Fruit fly (Drosophila melanogaster) whole organism, embryonic: Measurements from ENCODE around the gene CG32944.

Experiments
- Ada2b ChIP-seq: fragments of 200-800 bp; sonication (Bioruptor generic); IDR thresholded peaks from 2 replicates; pipeline ENCODE4 v1.3.6; 2022; ENCODE audit warnings: missing biosample characterization, missing genetic modification characterization
- Asciz ChIP-seq: fragments of 200-800 bp; sonication (Bioruptor generic); optimal IDR thresholded peaks from 2 replicates; lab custom pipeline; 2017; ENCODE audit warnings: missing biosample characterization, mild to moderate bottlenecking, missing genetic modification characterization, missing genetic modification reagents
- CG10147 ChIP-seq: fragments of 200-800 bp; sonication (Bioruptor generic); optimal IDR thresholded peaks from 2 replicates; lab custom pipeline; 2019; ENCODE audit warnings: missing biosample characterization, mild to moderate bottlenecking, missing genetic modification characterization, moderate library complexity
- CG11085 ChIP-seq: fragments of 200-800 bp; sonication (Bioruptor generic); IDR thresholded peaks from 2 replicates; pipeline ENCODE4 v1.3.6; 2022; ENCODE audit warnings: missing biosample characterization, missing genetic modification characterization
- CG11456 ChIP-seq: fragments of 200-800 bp; sonication (Bioruptor generic); IDR thresholded peaks from 3 replicates; pipeline ENCODE4 v1.3.6; 2022; ENCODE audit warnings: missing biosample characterization, missing genetic modification characterization
- CG12299 ChIP-seq: fragments of 200-800 bp; sonication (Bioruptor generic); optimal IDR thresholded peaks from 2 replicates; lab custom pipeline; 2018; ENCODE audit warnings: missing biosample characterization, mild to moderate bottlenecking, missing genetic modification characterization
- CG12942 ChIP-seq: fragments of 200-800 bp; sonication (Bioruptor generic); optimal IDR thresholded peaks from 3 replicates; lab custom pipeline; 2016; ENCODE audit warnings: missing biosample characterization, missing genetic modification characterization
- CG13287 ChIP-seq: fragments of 200-800 bp; sonication (Bioruptor generic); IDR thresholded peaks from 2 replicates; pipeline ENCODE4 v1.3.6; 2022; ENCODE audit warnings: missing biosample characterization, missing genetic modification characterization; ENCODE audit not compliant: partially characterized antibody
- CG13624 ChIP-seq: fragments of 200-800 bp; sonication (Bioruptor generic); optimal IDR thresholded peaks from 2 replicates; lab custom pipeline; 2016; ENCODE audit warnings: missing biosample characterization, missing genetic modification characterization
- CG1647 ChIP-seq: fragments of 200-800 bp; sonication (Bioruptor generic); optimal IDR thresholded peaks from 3 replicates; lab custom pipeline; 2016; ENCODE audit warnings: missing biosample characterization, missing genetic modification characterization
- CG30020 ChIP-seq: fragments of 200-800 bp; optimal IDR thresholded peaks from 2 replicates; lab custom pipeline; 2019; ENCODE audit warnings: missing biosample characterization, mild to moderate bottlenecking, missing genetic modification characterization, moderate library complexity
- CG3995 ChIP-seq: fragments of 200-800 bp; sonication (Bioruptor generic); optimal IDR thresholded peaks from 3 replicates; lab custom pipeline; 2016; ENCODE audit warnings: missing biosample characterization, missing genetic modification characterization
- CG4730 ChIP-seq: fragments of 200-800 bp; sonication (Bioruptor generic); IDR thresholded peaks from 2 replicates; pipeline ENCODE4 v1.3.6; 2022; ENCODE audit warnings: missing biosample characterization, missing genetic modification characterization
- CG6272 ChIP-seq: fragments of 200-800 bp; sonication (Bioruptor generic); IDR thresholded peaks from 2 replicates; pipeline ENCODE4 v1.3.6; 2022; ENCODE audit warnings: missing biosample characterization, missing genetic modification characterization
- CG6683 ChIP-seq: fragments of 200-800 bp; sonication (Bioruptor generic); optimal IDR thresholded peaks from 2 replicates; lab custom pipeline; 2017; ENCODE audit warnings: missing biosample characterization, mild to moderate bottlenecking, missing genetic modification characterization, missing genetic modification reagents
- CG9609 ChIP-seq: fragments of 200-800 bp; sonication (Bioruptor generic); optimal IDR thresholded peaks from 3 replicates; lab custom pipeline; 2016; ENCODE audit warnings: missing biosample characterization, missing genetic modification characterization
- CG9727 ChIP-seq: fragments of 200-800 bp; sonication (Bioruptor generic); optimal IDR thresholded peaks from 3 replicates; lab custom pipeline; 2017; ENCODE audit warnings: missing biosample characterization, mild to moderate bottlenecking, missing genetic modification characterization
- CG9797 ChIP-seq: fragments of 200-800 bp; sonication (Bioruptor generic); optimal IDR thresholded peaks from 3 replicates; lab custom pipeline; 2018; ENCODE audit warnings: missing biosample characterization, mild to moderate bottlenecking, missing genetic modification characterization
- CHES-1-like ChIP-seq: fragments of 200-800 bp; sonication (Bioruptor generic); optimal IDR thresholded peaks from 2 replicates; lab custom pipeline; 2016; ENCODE audit warnings: missing biosample characterization, missing genetic modification characterization
- Camta ChIP-seq: fragments of 200-800 bp; sonication (Bioruptor generic); optimal IDR thresholded peaks from 2 replicates; lab custom pipeline; 2016; ENCODE audit warnings: missing biosample characterization, missing genetic modification characterization
- Dek ChIP-seq: fragments of 200-800 bp; sonication (Bioruptor generic); optimal IDR thresholded peaks from 3 replicates; lab custom pipeline; 2019; ENCODE audit warnings: missing biosample characterization, mild to moderate bottlenecking, missing genetic modification characterization, moderate library complexity
- Dip3 ChIP-seq: fragments of 200-800 bp; sonication (Bioruptor generic); optimal IDR thresholded peaks from 3 replicates; lab custom pipeline; 2016; ENCODE audit warnings: missing biosample characterization, missing genetic modification characterization
- Fer2 ChIP-seq: fragments of 200-800 bp; sonication (Bioruptor generic); optimal IDR thresholded peaks from 2 replicates; lab custom pipeline; 2018; ENCODE audit warnings: missing biosample characterization, mild to moderate bottlenecking, missing genetic modification characterization, moderate library complexity
- HLH4C ChIP-seq: fragments of 200-800 bp; sonication (Bioruptor generic); IDR thresholded peaks from 3 replicates; pipeline ENCODE4 v1.3.6; 2022; ENCODE audit warnings: missing biosample characterization, missing genetic modification characterization; ENCODE audit not compliant: partially characterized antibody
- Kr ChIP-seq: fragments of 200-800 bp; sonication (Bioruptor generic); optimal IDR thresholded peaks from 2 replicates; lab custom pipeline; 2017; ENCODE audit warnings: missing biosample characterization, mild to moderate bottlenecking, missing genetic modification characterization
- Lim3 ChIP-seq: fragments of 200-800 bp; sonication (Bioruptor generic); IDR thresholded peaks from 2 replicates; pipeline ENCODE4 v1.3.6; 2022; ENCODE audit warnings: missing biosample characterization, missing genetic modification characterization
- MTF-1 ChIP-seq: fragments of 200-800 bp; sonication (Bioruptor generic); optimal IDR thresholded peaks from 2 replicates; lab custom pipeline; 2018; ENCODE audit warnings: missing biosample characterization, mild to moderate bottlenecking, missing genetic modification characterization, borderline replicate concordance
- Meics ChIP-seq: fragments of 200-800 bp; sonication (Bioruptor generic); optimal IDR thresholded peaks from 2 replicates; lab custom pipeline; 2017; ENCODE audit warnings: missing biosample characterization, mild to moderate bottlenecking, missing genetic modification characterization
- Sox102F ChIP-seq: fragments of 200-800 bp; sonication (Bioruptor generic); optimal IDR thresholded peaks from 2 replicates; lab custom pipeline; 2018; ENCODE audit warnings: missing biosample characterization, mild to moderate bottlenecking, missing genetic modification characterization, moderate library complexity
- Spps ChIP-seq: fragments of 200-800 bp; sonication (Bioruptor generic); optimal IDR thresholded peaks from 2 replicates; lab custom pipeline; 2018; ENCODE audit warnings: missing biosample characterization, mild to moderate bottlenecking, missing genetic modification characterization
- amos ChIP-seq: fragments of 200-800 bp; sonication (Bioruptor generic); IDR thresholded peaks from 2 replicates; pipeline ENCODE4 v1.3.6; 2022; ENCODE audit warnings: missing biosample characterization, missing genetic modification characterization; ENCODE audit not compliant: partially characterized antibody
- ash1 ChIP-seq: fragments of 200-800 bp; sonication (Bioruptor generic); optimal IDR thresholded peaks from 2 replicates; lab custom pipeline; 2018; ENCODE audit warnings: missing biosample characterization, mild to moderate bottlenecking, missing genetic modification characterization
- ato ChIP-seq: fragments of 200-800 bp; sonication (Bioruptor generic); IDR thresholded peaks from 2 replicates; pipeline ENCODE4 v1.3.6; 2022; ENCODE audit warnings: missing biosample characterization, missing genetic modification characterization; ENCODE audit not compliant: partially characterized antibody
- az2 ChIP-seq: fragments of 200-800 bp; sonication (Bioruptor generic); optimal IDR thresholded peaks from 3 replicates; lab custom pipeline; 2016; ENCODE audit warnings: missing biosample characterization, missing genetic modification characterization
- dan ChIP-seq: fragments of 200-800 bp; sonication (Bioruptor generic); IDR thresholded peaks from 2 replicates; pipeline ENCODE4 v1.3.6; 2022; ENCODE audit warnings: missing biosample characterization, missing genetic modification characterization
- dmrt99B ChIP-seq: fragments of 200-800 bp; sonication (Bioruptor generic); optimal IDR thresholded peaks from 2 replicates; lab custom pipeline; 2018; ENCODE audit warnings: missing biosample characterization, mild to moderate bottlenecking, missing genetic modification characterization, moderate library complexity
- ftz-f1 ChIP-seq: fragments of 200-800 bp; sonication (Bioruptor generic); optimal IDR thresholded peaks from 2 replicates; lab custom pipeline; 2016; ENCODE audit warnings: missing biosample characterization, missing genetic modification characterization
- fu2 ChIP-seq: fragments of 200-800 bp; sonication (Bioruptor generic); optimal IDR thresholded peaks from 2 replicates; lab custom pipeline; 2016; ENCODE audit warnings: missing biosample characterization, missing genetic modification characterization
- gcm2 ChIP-seq: fragments of 200-800 bp; sonication (Bioruptor generic); optimal IDR thresholded peaks from 2 replicates; lab custom pipeline; 2016; ENCODE audit warnings: missing biosample characterization, missing genetic modification characterization
- hth ChIP-seq: fragments of >200 bp; optimal IDR thresholded peaks from 2 replicates; lab custom pipeline; 2017; ENCODE audit warnings: inconsistent platforms
- kni ChIP-seq: fragments of 200-800 bp; sonication (Bioruptor generic); optimal IDR thresholded peaks from 3 replicates; lab custom pipeline; 2017; ENCODE audit warnings: mild to moderate bottlenecking, missing biosample characterization, missing genetic modification reagents, missing genetic modification characterization
- knrl ChIP-seq: fragments of 200-800 bp; sonication (Bioruptor generic); IDR thresholded peaks from 3 replicates; pipeline ENCODE4 v1.3.6; 2022; ENCODE audit warnings: missing biosample characterization, missing genetic modification characterization; ENCODE audit not compliant: partially characterized antibody
- mirr ChIP-seq: fragments of 200-800 bp; sonication (Bioruptor generic); optimal IDR thresholded peaks from 3 replicates; lab custom pipeline; 2018; ENCODE audit warnings: missing biosample characterization, mild to moderate bottlenecking, missing genetic modification characterization
- nerfin-1 ChIP-seq: fragments of 200-800 bp; sonication (Bioruptor generic); optimal IDR thresholded peaks from 3 replicates; lab custom pipeline; 2019; ENCODE audit warnings: missing biosample characterization, mild to moderate bottlenecking, missing genetic modification characterization, moderate library complexity
- odd ChIP-seq: fragments of 200-800 bp; sonication (Bioruptor generic); optimal IDR thresholded peaks from 2 replicates; lab custom pipeline; 2017; ENCODE audit warnings: missing biosample characterization, mild to moderate bottlenecking, missing genetic modification characterization
- otp ChIP-seq: fragments of 200-800 bp; sonication (Bioruptor generic); IDR thresholded peaks from 3 replicates; pipeline ENCODE4, ENCODE4 v1.3.6; 2022; ENCODE audit warnings: missing biosample characterization, missing genetic modification characterization
- pfk ChIP-seq: fragments of 200-800 bp; sonication (Bioruptor generic); optimal IDR thresholded peaks from 2 replicates; lab custom pipeline; 2018; ENCODE audit warnings: missing biosample characterization, mild to moderate bottlenecking, missing genetic modification characterization, moderate library complexity
- phol ChIP-seq: fragments of 200-800 bp; sonication (Bioruptor generic); optimal IDR thresholded peaks from 3 replicates; lab custom pipeline; 2018; ENCODE audit warnings: missing biosample characterization, mild to moderate bottlenecking, missing genetic modification characterization, moderate library complexity
- rib ChIP-seq: fragments of 200-800 bp; sonication (Bioruptor generic); IDR thresholded peaks from 2 replicates; pipeline ENCODE4 v1.3.6; 2022; ENCODE audit warnings: missing biosample characterization, missing genetic modification characterization
- vfl ChIP-seq: fragments of 200-800 bp; sonication (Bioruptor generic); optimal IDR thresholded peaks from 2 replicates; lab custom pipeline; 2016; ENCODE audit warnings: missing biosample characterization, missing genetic modification characterization

The CG32944 gene

DNA sequence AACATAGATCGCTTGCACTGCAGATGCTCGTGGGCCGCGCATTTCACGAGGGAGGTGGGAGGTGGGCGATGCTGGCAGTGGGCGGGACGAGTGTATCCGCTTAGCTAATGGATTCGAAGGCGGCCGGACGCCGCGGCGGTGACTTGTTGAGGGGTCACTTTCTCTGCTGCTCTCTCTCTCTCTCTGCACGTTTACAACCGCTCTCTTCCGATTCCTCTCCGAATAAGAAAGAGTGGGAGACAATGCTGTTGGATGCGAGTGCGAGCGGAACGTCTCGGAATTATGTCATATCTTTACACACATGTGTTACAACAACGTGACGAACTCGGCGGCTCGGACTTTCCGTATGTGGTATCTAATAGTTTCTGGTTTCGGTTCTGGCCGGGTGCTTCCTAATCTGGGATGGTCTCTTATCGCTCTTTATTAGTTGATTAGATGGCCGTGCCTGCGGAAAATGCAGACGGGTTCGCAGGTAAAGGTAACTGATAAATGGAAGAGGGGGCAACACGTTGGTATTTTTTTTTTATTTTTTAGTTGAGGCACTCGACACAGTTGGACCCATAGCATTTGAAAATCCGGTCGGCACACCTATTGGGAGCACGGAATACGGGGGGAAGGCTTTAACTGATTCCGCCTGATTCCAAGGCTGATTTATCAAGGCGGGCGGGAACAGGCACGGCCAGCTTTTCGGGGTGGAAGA is 33.1 kb upstream of the CG32944 start (continued):
- TF ChIP-seq CG13287 (GFP tag; lab: Robert Waterston, UW) (no peak; the same call in 1 of the 2 replicates), az2 (GFP tag; lab: Kevin White, UChicago) (no peak), dan (no peak), ftz-f1 (GFP tag; lab: Kevin White, UChicago) (no peak), Lim3 (GFP tag; lab: Robert Waterston, UW) (no peak), nerfin-1 (tag; lab: Kevin White, UChicago) (peak; percentile 32), Dek (tag; lab: Kevin White, UChicago) (no peak), gcm2 (GFP tag; lab: Kevin White, UChicago) (no peak), CG9797 (GFP tag; lab: Kevin White, UChicago) (no peak), CG6272 (GFP tag; lab: Robert Waterston, UW) (no peak), ato (GFP tag; lab: Robert Waterston, UW) (no peak), CG11085 (GFP tag; lab: Robert Waterston, UW) (no peak), ash1 (GFP tag; lab: Kevin White, UChicago) (no peak), Dip3 (GFP tag; lab: Kevin White, UChicago) (no peak), odd (no peak), CG3995 (GFP tag; lab: Kevin White, UChicago) (no peak), knrl (no peak), MTF-1 (no peak), mirr (GFP tag; lab: Kevin White, UChicago) (peak; percentile 59), kni (GFP tag; lab: Kevin White, UChicago) (no peak), CG12299 (no peak), CG10147 (GFP tag; lab: Kevin White, UChicago) (peak; percentile 17), Camta (GFP tag; lab: Kevin White, UChicago) (no peak), Fer2 (no peak), dmrt99B (no peak), CG1647 (no peak), CG6683 (GFP tag; lab: Kevin White, UChicago) (no peak), CG9727 (GFP tag; lab: Kevin White, UChicago) (no peak), Asciz (GFP tag; lab: Kevin White, UChicago) (peak; percentile 4), CG9609 (no peak), Kr (GFP tag; lab: Kevin White, UChicago) (no peak), CG13624 (GFP tag; lab: Kevin White, UChicago) (no peak), CG12942 (GFP tag; lab: Kevin White, UChicago) (no peak), CG30020 (tag; lab: Kevin White, UChicago) (no peak), Meics (GFP tag; lab: Kevin White, UChicago) (no peak), Spps (tag; lab: Kevin White, UChicago) (no peak), CG11456 (GFP tag; lab: Robert Waterston, UW) (no peak), amos (no peak), vfl (GFP tag; lab: Kevin White, UChicago) (no peak), HLH4C (GFP tag; lab: Robert Waterston, UW) (no peak), otp (GFP tag; lab: Robert Waterston, UW) (no peak), Ada2b (GFP tag; lab: Robert Waterston, UW) (no peak), CHES-1-like (no peak), pfk (GFP tag; lab: Kevin White, UChicago) (no peak), phol (tag; lab: Kevin White, UChicago) (no peak), fu2 (GFP tag; lab: Kevin White, UChicago) (no peak), hth (no peak), rib (no peak), Sox102F (GFP tag; lab: Kevin White, UChicago) (no peak), CG4730 (no peak)
